Fruit fly (Drosophila melanogaster): ENCODE data around the gene CG13895.
A peak's percentile ranks its signal among the peaks of the same experiment; 100 is the strongest.

The CG13895 gene

dm6 chr3L:723654-724461 lies 15.9 kb upstream of the CG13895 start:
- TF ChIP-seq schlank (tag; optimal IDR thresholded peaks at IDR 0.05) (no peak), CG8944 (GFP tag; optimal IDR thresholded peaks at IDR 0.05) (no peak), pb (GFP tag; optimal IDR thresholded peaks at IDR 0.05) (no peak), gcm (GFP tag; optimal IDR thresholded peaks at IDR 0.05) (peak; percentile 91), Hr78 (GFP tag; optimal IDR thresholded peaks at IDR 0.05) (peak in 1 of 2 experiments; percentile 53), abd-A (tag; optimal IDR thresholded peaks at IDR 0.05) (peak; percentile 83), CG11504 (tag; optimal IDR thresholded peaks at IDR 0.05) (no peak), gsb-n (tag; optimal IDR thresholded peaks at IDR 0.05) (peak; percentile 50), CG8281 (tag; optimal IDR thresholded peaks at IDR 0.05) (peak; percentile 57), seq (GFP tag; IDR thresholded peaks at IDR 0.05) (no peak), NC2β (GFP tag; optimal IDR thresholded peaks at IDR 0.05) (no peak), emc (GFP tag; optimal IDR thresholded peaks at IDR 0.05) (no peak), oc (tag; optimal IDR thresholded peaks at IDR 0.05) (peak; percentile 82), HmgD (GFP tag; optimal IDR thresholded peaks at IDR 0.05) (no peak), CG32772 (GFP tag; IDR thresholded peaks at IDR 0.05) (no peak), CG34422 (GFP tag; IDR thresholded peaks at IDR 0.05) (no peak)

dm6 chr3L:722386-722785 lies 14.4 kb upstream of the CG13895 start:
- TF ChIP-seq Usf (GFP tag; optimal IDR thresholded peaks at IDR 0.05) (no peak), fd102C (GFP tag; optimal IDR thresholded peaks at IDR 0.05) (no peak), CG4820 (GFP tag; optimal IDR thresholded peaks at IDR 0.05) (peak; percentile 5), CG3995 (GFP tag; optimal IDR thresholded peaks at IDR 0.05) (no peak), Max (GFP tag; optimal IDR thresholded peaks at IDR 0.05) (no peak), Antp (GFP tag; optimal IDR thresholded peaks at IDR 0.05) (no peak), disco-r (GFP tag; optimal IDR thresholded peaks at IDR 0.05) (no peak), Atf-2 (GFP tag; optimal IDR thresholded peaks at IDR 0.05) (no peak), Abd-B (GFP tag; optimal IDR thresholded peaks at IDR 0.05) (no peak), so (GFP tag; IDR thresholded peaks at IDR 0.05) (0 out of 3 replicates have a peak, but pooled peaks have one; percentile 24), slbo (GFP tag; IDR thresholded peaks at IDR 0.05) (peak; percentile 45; the same call in 1 of the 2 replicates), Gsc (GFP tag; IDR thresholded peaks at IDR 0.05) (no peak), odd (GFP tag; optimal IDR thresholded peaks at IDR 0.05) (no peak), CG2116 (GFP tag; optimal IDR thresholded peaks at IDR 0.05) (no peak), wek (GFP tag; optimal IDR thresholded peaks at IDR 0.05) (no peak), Awh (GFP tag; IDR thresholded peaks at IDR 0.05) (peak; percentile 33; the same call in 1 of the 2 replicates), CG11093 (GFP tag; IDR thresholded peaks at IDR 0.05) (peak; percentile 53; the same call in 1 of the 3 replicates), dan (GFP tag; IDR thresholded peaks at IDR 0.05) (no peak), CG7987 (GFP tag; optimal IDR thresholded peaks at IDR 0.05) (no peak), CG32532 (GFP tag; IDR thresholded peaks at IDR 0.05) (0 out of 2 replicates have a peak, but pooled peaks have one; percentile 48), grau (tag; optimal IDR thresholded peaks at IDR 0.05) (peak; percentile 27), Fer1 (GFP tag; optimal IDR thresholded peaks at IDR 0.05) (peak; percentile 5), Eip74EF (GFP tag; optimal IDR thresholded peaks at IDR 0.05) (no peak), Fer3 (tag; optimal IDR thresholded peaks at IDR 0.05) (no peak), CG6765 (GFP tag; optimal IDR thresholded peaks at IDR 0.05) (no peak), sens-2 (GFP tag; IDR thresholded peaks at IDR 0.05) (0 out of 2 replicates have a peak, but pooled peaks have one; percentile 13), CG14710 (tag; optimal IDR thresholded peaks at IDR 0.05) (no peak), H15 (GFP tag; IDR thresholded peaks at IDR 0.05) (peak; percentile 36; the same call in 1 of the 3 replicates), Drgx (GFP tag; IDR thresholded peaks at IDR 0.05) (peak; percentile 87), CG32772 (GFP tag; IDR thresholded peaks at IDR 0.05) (peak; percentile 56), CG6689 (GFP tag; IDR thresholded peaks at IDR 0.05) (0 out of 2 replicates have a peak, but pooled peaks have one; percentile 33), Nf-YA (GFP tag; IDR thresholded peaks at IDR 0.05) (peak; percentile 28; the same call in 1 of the 2 replicates), Ptx1 (GFP tag; IDR thresholded peaks at IDR 0.05) (peak; percentile 70), Mrtf (GFP tag; IDR thresholded peaks at IDR 0.05) (peak; percentile 32; the same call in 1 of the 3 replicates)

Data from whole organism, embryonic.